Worm (Caenorhabditis elegans): ENCODE data around the gene irld-2.

The irld-2 gene

ce11 chrX:13380988-13381742 lies 13.7 kb downstream of the irld-2 start:
- TF ChIP-seq unc-39 (tag; optimal IDR thresholded peaks at IDR 0.05) (no peak), nhr-12 (tag; optimal IDR thresholded peaks at IDR 0.05) (no peak)

- TF ChIP-seq lsy-2 (tag; optimal IDR thresholded peaks at IDR 0.05) (no peak), zip-8 (tag; optimal IDR thresholded peaks at IDR 0.05) (peak; percentile 59)
Measured at ce11 chrX:13379072-13379471, 15.8 kb downstream of the irld-2 start.

ce11 chrX:13376851-13377250 lies 18.0 kb downstream of the irld-2 start, which contains the start of the genes C49F8.14 and gem-1:
C49F8.14 (minus strand) TSS chrX:13376949.
gem-1 (minus strand) TSS chrX:13376992.
- TF ChIP-seq unc-62 (GFP tag; optimal IDR thresholded peaks at IDR 0.05) (no peak), lin-13 (tag; optimal IDR thresholded peaks at IDR 0.05) (no peak), mls-2 (tag; optimal IDR thresholded peaks at IDR 0.05) (no peak), zip-8 (tag; optimal IDR thresholded peaks at IDR 0.05) (no peak), elt-3 (tag; optimal IDR thresholded peaks at IDR 0.05) (no peak), mab-5 (tag; optimal IDR thresholded peaks at IDR 0.05) (no peak), ces-1 (GFP tag; optimal IDR thresholded peaks at IDR 0.05) (no peak), nhr-12 (tag; optimal IDR thresholded peaks at IDR 0.05) (no peak), hlh-1 (tag; optimal IDR thresholded peaks at IDR 0.05) (no peak), sptf-1 (tag; optimal IDR thresholded peaks at IDR 0.05) (no peak), lin-32 (GFP tag; optimal IDR thresholded peaks at IDR 0.05) (no peak), unc-120 (tag; optimal IDR thresholded peaks at IDR 0.05; ENCODE audit: poor library complexity, severe bottlenecking) (no peak), ceh-83 (GFP tag; optimal IDR thresholded peaks at IDR 0.05) (no peak), nhr-237 (tag; optimal IDR thresholded peaks at IDR 0.05) (no peak), unc-39 (tag; optimal IDR thresholded peaks at IDR 0.05) (no peak), drap-1 (GFP tag; optimal IDR thresholded peaks at IDR 0.05) (no peak), sem-2 (GFP tag; optimal IDR thresholded peaks at IDR 0.05) (no peak), pha-4 (tag; optimal IDR thresholded peaks at IDR 0.05) (no peak), lsy-2 (tag; optimal IDR thresholded peaks at IDR 0.05) (no peak)

- no peak for TF ChIP-seq sptf-1 (tag; optimal IDR thresholded peaks at IDR 0.05)
- TF ChIP-seq bed-3 (GFP tag; optimal IDR thresholded peaks at IDR 0.05), result no peak
- no peak for TF ChIP-seq nhr-76 (tag; optimal IDR thresholded peaks at IDR 0.05)
Measured at ce11 chrX:13376185-13376584, 18.7 kb downstream of the irld-2 start.

- TF ChIP-seq ces-1 (GFP tag; optimal IDR thresholded peaks at IDR 0.05), result no peak
- no peak for TF ChIP-seq tbx-8 (GFP tag; optimal IDR thresholded peaks at IDR 0.05)
- TF ChIP-seq ztf-11 (tag; optimal IDR thresholded peaks at IDR 0.05), result no peak
- no peak for TF ChIP-seq sptf-1 (tag; optimal IDR thresholded peaks at IDR 0.05)
- no peak for TF ChIP-seq bed-3 (GFP tag; optimal IDR thresholded peaks at IDR 0.05)
- TF ChIP-seq zip-8 (tag; optimal IDR thresholded peaks at IDR 0.05), result no peak
- no peak for TF ChIP-seq blmp-1 (tag; optimal IDR thresholded peaks at IDR 0.05)
- TF ChIP-seq cnd-1 (tag; optimal IDR thresholded peaks at IDR 0.05), result no peak
- no peak for TF ChIP-seq ham-2 (GFP tag; optimal IDR thresholded peaks at IDR 0.05)
Measured at ce11 chrX:13368283-13368682, 26.6 kb downstream of the irld-2 start.

ce11 chrX:13366955-13367354 lies 27.9 kb downstream of the irld-2 start:
- TF ChIP-seq pha-4 (tag; optimal IDR thresholded peaks at IDR 0.05), result no peak
- no peak for TF ChIP-seq mep-1 (tag; optimal IDR thresholded peaks at IDR 0.05)
- TF ChIP-seq elt-1 (tag; optimal IDR thresholded peaks at IDR 0.05; ENCODE audit: borderline replicate concordance, insufficient read depth), result no peak
- TF ChIP-seq lsy-2 (tag; optimal IDR thresholded peaks at IDR 0.05), result no peak
- TF ChIP-seq ceh-83 (GFP tag; optimal IDR thresholded peaks at IDR 0.05), result no peak
- no peak for TF ChIP-seq snpc-4 (tag; optimal IDR thresholded peaks at IDR 0.05)
- TF ChIP-seq hlh-1 (tag; optimal IDR thresholded peaks at IDR 0.05), result no peak
- TF ChIP-seq blmp-1 (tag; optimal IDR thresholded peaks at IDR 0.05), result no peak
- TF ChIP-seq flh-1 (GFP tag; optimal IDR thresholded peaks at IDR 0.05), result no peak
- no peak for TF ChIP-seq bed-3 (GFP tag; optimal IDR thresholded peaks at IDR 0.05)
- TF ChIP-seq nhr-76 (tag; optimal IDR thresholded peaks at IDR 0.05), result no peak
- TF ChIP-seq ceh-39 (tag; optimal IDR thresholded peaks at IDR 0.05), result no peak
